Worm (Caenorhabditis elegans): ENCODE measurements around the gene ppgn-1.

ce11 chrIV:2300186-2300585 lies 48.5 kb downstream of the ppgn-1 start, which contains the start of gene lin-1:
- TF ChIP-seq unc-62 (GFP tag; optimal IDR thresholded peaks at IDR 0.05) = no peak
- no peak for TF ChIP-seq nhr-11 (tag; optimal IDR thresholded peaks at IDR 0.05)
- TF ChIP-seq ceh-82 (tag; optimal IDR thresholded peaks at IDR 0.05) = no peak

Measured in whole organism, L3 larva.